Worm (Caenorhabditis elegans): Measurements from ENCODE around the gene ZC395.5.

DNA sequence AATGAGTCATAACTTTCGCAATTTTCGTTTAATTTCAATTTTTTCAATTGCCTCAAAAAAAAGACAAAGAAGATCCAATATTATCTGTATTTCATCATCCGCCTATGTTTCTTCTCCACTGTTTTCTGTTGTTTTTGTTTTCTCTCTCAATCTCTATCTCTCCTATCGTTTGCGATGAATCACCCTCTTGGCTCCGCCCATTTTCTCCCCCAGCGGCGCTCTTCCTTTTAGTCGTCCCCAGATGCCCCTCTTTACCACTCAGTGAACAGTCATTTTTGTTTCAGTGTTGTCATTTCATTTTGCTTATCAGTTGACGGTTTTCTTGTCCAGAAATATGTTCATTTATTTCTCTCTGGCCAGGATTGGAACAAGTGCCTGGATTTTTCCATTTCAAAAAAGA, 42.7 kb upstream of the ZC395.5 start:
- TF ChIP-seq ama-1 (optimal IDR thresholded peaks at IDR 0.05) (no peak), hmg-4 (GFP tag; optimal IDR thresholded peaks at IDR 0.05) (no peak), aly-1 (tag; optimal IDR thresholded peaks at IDR 0.05) (no peak), ets-7 (tag; optimal IDR thresholded peaks at IDR 0.05) (no peak), pes-1 (GFP tag; IDR thresholded peaks at IDR 0.05) (no peak), hmbx-1 (tag; optimal IDR thresholded peaks at IDR 0.05) (no peak), sea-1 (GFP tag; conservative IDR thresholded peaks at IDR 0.05) (no peak)

All from whole organism, early embryonic.